Worm (Caenorhabditis elegans): ENCODE data around the gene srh-18.

srh-18 gene

ce11 chrV:13357652-13358281 is 39.5 kb downstream of the srh-18 start, which contains the start of gene F32H5.1:
TSS of gene F32H5.1 (minus strand) at chrV:13358037.
- TF ChIP-seq nhr-85 (tag) = peak; percentile 65
- TF ChIP-seq ztf-4 (tag; optimal IDR thresholded peaks at IDR 0.05) = no peak
- no peak for TF ChIP-seq ceh-63 (GFP tag; optimal IDR thresholded peaks at IDR 0.05)
- TF ChIP-seq ztf-11 (tag; optimal IDR thresholded peaks at IDR 0.05) = no peak
- no peak for TF ChIP-seq unc-62 (GFP tag; optimal IDR thresholded peaks at IDR 0.05)
- peak; percentile 26 for TF ChIP-seq blmp-1 (tag; optimal IDR thresholded peaks at IDR 0.05)
- TF ChIP-seq snu-23 (GFP tag; optimal IDR thresholded peaks at IDR 0.05) = peak; percentile 15
- no peak for TF ChIP-seq mef-2 (tag; optimal IDR thresholded peaks at IDR 0.05)
- TF ChIP-seq elt-2 (tag; optimal IDR thresholded peaks at IDR 0.05) = peak; percentile 91
- no peak for TF ChIP-seq nhr-237 (tag; optimal IDR thresholded peaks at IDR 0.05)
- TF ChIP-seq irx-1 (tag; optimal IDR thresholded peaks at IDR 0.05) = no peak
- TF ChIP-seq efl-1 (optimal IDR thresholded peaks at IDR 0.05) = no peak
- no peak for TF ChIP-seq efl-1 (GFP tag; optimal IDR thresholded peaks at IDR 0.05 in 1 of 2)
- peak; percentile 35 for TF ChIP-seq nhr-20 (tag; optimal IDR thresholded peaks at IDR 0.05)
- TF ChIP-seq nhr-71 (tag; optimal IDR thresholded peaks at IDR 0.05) = peak; percentile 64
- TF ChIP-seq hlh-17 (GFP tag; optimal IDR thresholded peaks at IDR 0.05; ENCODE audit: borderline replicate concordance) = no peak
- no peak for TF ChIP-seq zag-1 (tag; optimal IDR thresholded peaks at IDR 0.05)
- no peak for TF ChIP-seq efl-3 (GFP tag; optimal IDR thresholded peaks at IDR 0.05)
- no peak for TF ChIP-seq C04F5.9 (tag; optimal IDR thresholded peaks at IDR 0.05)
- TF ChIP-seq unc-98 (GFP tag; IDR thresholded peaks at IDR 0.05) = no peak
- TF ChIP-seq lin-14 (GFP tag; optimal IDR thresholded peaks at IDR 0.05) = peak; percentile 15
- TF ChIP-seq dsc-1 (tag; optimal IDR thresholded peaks at IDR 0.05) = peak; percentile 6
- no peak for TF ChIP-seq tbx-2 (tag; optimal IDR thresholded peaks at IDR 0.05)
- peak in 1 of 2 experiments; percentile 30 for TF ChIP-seq lin-35 (GFP tag; optimal IDR thresholded peaks at IDR 0.05)

DNA sequence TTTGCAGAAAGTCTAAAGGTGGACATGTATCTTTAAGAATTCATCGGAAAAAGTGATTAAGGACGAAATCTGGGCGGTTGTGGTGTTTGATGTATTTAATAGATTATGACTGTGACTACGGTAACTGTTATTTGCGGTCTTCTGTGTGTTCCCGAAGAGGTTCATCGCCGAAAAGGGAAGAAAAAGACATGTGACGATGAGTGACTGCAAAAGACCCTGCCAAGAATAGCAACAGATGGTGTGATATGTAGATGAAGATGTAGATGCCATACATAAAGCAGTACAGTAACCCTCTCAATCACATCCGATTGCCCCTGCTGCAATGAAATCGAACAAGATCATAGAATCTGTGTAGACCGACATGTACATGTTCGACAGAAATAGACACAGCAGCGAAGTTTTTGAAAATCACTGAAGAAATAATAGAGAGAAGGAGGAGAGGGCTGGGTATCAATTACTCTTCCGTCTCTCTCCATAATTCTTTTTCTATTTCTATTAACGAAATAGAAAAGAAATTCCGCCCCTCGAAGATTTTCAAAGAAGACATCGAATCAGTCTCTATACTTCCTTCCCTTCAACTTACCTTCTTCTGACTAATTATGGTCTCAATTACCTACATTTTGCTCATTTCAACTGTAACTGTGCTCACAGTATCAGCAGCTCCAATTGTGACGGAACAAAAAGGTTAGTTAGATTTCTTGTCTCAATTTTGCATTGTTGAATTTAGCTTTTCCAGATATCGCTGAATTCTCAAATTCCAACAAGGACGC is 40.8 kb downstream of the srh-18 start, which contains the start of gene F32H5.3:
Gene F32H5.3 (plus strand): TSS at position 513 of the 770 bp plus-strand sequence.
- TF ChIP-seq egl-27 (tag; optimal IDR thresholded peaks at IDR 0.05) (no peak), C16A3.4 (tag; optimal IDR thresholded peaks at IDR 0.05) (no peak), ama-1 (optimal IDR thresholded peaks at IDR 0.05) (no peak), zag-1 (tag; optimal IDR thresholded peaks at IDR 0.05) (no peak), nhr-237 (tag; optimal IDR thresholded peaks at IDR 0.05) (no peak), unc-30 (tag; optimal IDR thresholded peaks at IDR 0.05) (no peak), tbx-2 (tag; optimal IDR thresholded peaks at IDR 0.05) (peak; percentile 22), lin-14 (GFP tag; optimal IDR thresholded peaks at IDR 0.05) (peak; percentile 67), sptf-1 (tag; optimal IDR thresholded peaks at IDR 0.05) (no peak), hlh-17 (GFP tag; optimal IDR thresholded peaks at IDR 0.05; ENCODE audit: borderline replicate concordance) (no peak), nhr-19 (GFP tag; conservative IDR thresholded peaks at IDR 0.05) (peak; percentile 42; the same call in 1 of the 2 replicates), isw-1 (GFP tag; IDR thresholded peaks at IDR 0.05) (no peak), ceh-63 (GFP tag; optimal IDR thresholded peaks at IDR 0.05) (no peak), nhr-28 (tag; optimal IDR thresholded peaks at IDR 0.05) (no peak), ces-1 (GFP tag; optimal IDR thresholded peaks at IDR 0.05) (no peak), nhr-85 (tag) (peak; percentile 95), lin-13 (GFP tag; optimal IDR thresholded peaks at IDR 0.05) (no peak), fkh-4 (tag; optimal IDR thresholded peaks at IDR 0.05; ENCODE audit: borderline replicate concordance) (no peak), elt-3 (tag; optimal IDR thresholded peaks at IDR 0.05) (peak in 1 of 6 experiments; percentile 53), lir-3 (tag; optimal IDR thresholded peaks at IDR 0.05; ENCODE audit: poor library complexity) (no peak), nhr-71 (tag; optimal IDR thresholded peaks at IDR 0.05) (peak; percentile 64), nhr-20 (tag; optimal IDR thresholded peaks at IDR 0.05) (peak; percentile 75), lsy-2 (tag; optimal IDR thresholded peaks at IDR 0.05) (peak; percentile 12 to 64), nhr-76 (tag; optimal IDR thresholded peaks at IDR 0.05) (no peak), ets-5 (GFP tag; IDR thresholded peaks at IDR 0.05) (no peak), nhr-47 (tag; optimal IDR thresholded peaks at IDR 0.05) (no peak), fos-1 (tag; optimal IDR thresholded peaks at IDR 0.05) (no peak), swsn-7 (tag; optimal IDR thresholded peaks at IDR 0.05) (no peak), aha-1 (tag; optimal IDR thresholded peaks at IDR 0.05) (no peak), dsc-1 (tag; optimal IDR thresholded peaks at IDR 0.05) (no peak), grh-1 (GFP tag; IDR thresholded peaks at IDR 0.05) (peak; percentile 31; the same call in 1 of the 2 replicates), nhr-77 (tag; optimal IDR thresholded peaks at IDR 0.05) (no peak), blmp-1 (tag; optimal IDR thresholded peaks at IDR 0.05) (peak; percentile 17), snu-23 (GFP tag; optimal IDR thresholded peaks at IDR 0.05) (peak; percentile 54), lin-35 (GFP tag; optimal IDR thresholded peaks at IDR 0.05) (peak in 1 of 2 experiments; percentile 36)
